Worm (Caenorhabditis elegans): Measurements from ENCODE around the gene Y50D4A.6.

- TF ChIP-seq flt-1 (GFP tag; IDR thresholded peaks at IDR 0.05) (no peak), med-1 (GFP tag; optimal IDR thresholded peaks at IDR 0.05; ENCODE audit: insufficient read depth) (no peak), tab-1 (GFP tag; IDR thresholded peaks at IDR 0.05) (no peak), cog-1 (tag; optimal IDR thresholded peaks at IDR 0.05) (no peak), ref-1 (GFP tag; conservative IDR thresholded peaks at IDR 0.05) (no peak)
Measured at ce11 chrV:1164196-1164691, 34.8 kb downstream of the Y50D4A.6 start, which contains the start of gene T21H3.5.

All from whole organism, midembryonic.